Fruit fly (Drosophila melanogaster) whole organism, embryonic: ENCODE measurements around the gene Rab6.

Source experiments
- Antp ChIP-seq: fragments of 200-800 bp; sonication (Bioruptor generic); optimal IDR thresholded peaks from 3 replicates; lab custom pipeline; 2016; ENCODE audit warnings: missing biosample characterization, missing genetic modification characterization
- Atf-2 ChIP-seq: fragments of 200-800 bp; sonication (Bioruptor generic); optimal IDR thresholded peaks from 2 replicates; lab custom pipeline; 2016; ENCODE audit warnings: missing biosample characterization, missing genetic modification characterization
- Awh ChIP-seq: fragments of 200-800 bp; sonication (Bioruptor generic); IDR thresholded peaks from 2 replicates; pipeline ENCODE4, ENCODE4 v1.3.6; 2022; ENCODE audit warnings: missing biosample characterization, missing genetic modification characterization
- CG10274 ChIP-seq: fragments of 200-800 bp; sonication (Bioruptor generic); optimal IDR thresholded peaks from 3 replicates; lab custom pipeline; 2017; ENCODE audit warnings: missing biosample characterization, mild to moderate bottlenecking, missing genetic modification characterization
- CG10431 ChIP-seq: fragments of 200-800 bp; sonication (Bioruptor generic); optimal IDR thresholded peaks from 3 replicates; lab custom pipeline; 2018; ENCODE audit warnings: missing biosample characterization, mild to moderate bottlenecking, missing genetic modification characterization
- CG10565 ChIP-seq: fragments of 200-800 bp; sonication (Bioruptor generic); optimal IDR thresholded peaks from 3 replicates; lab custom pipeline; 2016; ENCODE audit warnings: missing biosample characterization, mild to moderate bottlenecking, missing genetic modification characterization
- CG10979 ChIP-seq: fragments of 200-800 bp; sonication (Bioruptor generic); optimal IDR thresholded peaks from 2 replicates; lab custom pipeline; 2018; ENCODE audit warnings: missing biosample characterization, mild to moderate bottlenecking, missing genetic modification characterization, moderate library complexity
- CG12236 ChIP-seq: fragments of 200-800 bp; sonication (Bioruptor generic); optimal IDR thresholded peaks from 2 replicates; lab custom pipeline; 2016; ENCODE audit warnings: missing biosample characterization, missing genetic modification characterization
- CG12391 ChIP-seq: fragments of 200-800 bp; sonication (Bioruptor generic); optimal IDR thresholded peaks from 3 replicates; lab custom pipeline; 2018; ENCODE audit warnings: missing biosample characterization, mild to moderate bottlenecking, missing genetic modification characterization, moderate library complexity
- CG13287 ChIP-seq: fragments of 200-800 bp; sonication (Bioruptor generic); IDR thresholded peaks from 2 replicates; pipeline ENCODE4 v1.3.6; 2022; ENCODE audit warnings: missing biosample characterization, missing genetic modification characterization; ENCODE audit not compliant: partially characterized antibody
- CG13424 ChIP-seq: fragments of 200-800 bp; sonication (Bioruptor generic); optimal IDR thresholded peaks from 2 replicates; lab custom pipeline; 2019; ENCODE audit warnings: missing biosample characterization, mild to moderate bottlenecking, missing genetic modification characterization, moderate library complexity
- CG15011 ChIP-seq: fragments of 200-800 bp; sonication (Bioruptor generic); optimal IDR thresholded peaks from 3 replicates; lab custom pipeline; 2018; ENCODE audit warnings: missing biosample characterization, mild to moderate bottlenecking, missing genetic modification characterization
- CG17186 ChIP-seq: fragments of 200-800 bp; sonication (Bioruptor generic); optimal IDR thresholded peaks from 3 replicates; lab custom pipeline; 2017; ENCODE audit warnings: missing biosample characterization, missing genetic modification reagents, missing genetic modification characterization
- CG18011 ChIP-seq: fragments of 200-800 bp; sonication (Bioruptor generic); optimal IDR thresholded peaks from 2 replicates; lab custom pipeline; 2017; ENCODE audit warnings: missing biosample characterization, missing genetic modification characterization, mild to moderate bottlenecking, moderate library complexity, missing genotype
- CG2199 ChIP-seq: fragments of 200-800 bp; sonication (Bioruptor generic); IDR thresholded peaks from 3 replicates; pipeline ENCODE4 v1.3.6; 2022; ENCODE audit warnings: missing biosample characterization, missing genetic modification characterization
- CG4730 ChIP-seq: fragments of 200-800 bp; sonication (Bioruptor generic); IDR thresholded peaks from 2 replicates; pipeline ENCODE4 v1.3.6; 2022; ENCODE audit warnings: missing biosample characterization, missing genetic modification characterization
- CG4820 ChIP-seq: fragments of 200-800 bp; sonication (Bioruptor generic); optimal IDR thresholded peaks from 3 replicates; lab custom pipeline; 2016; ENCODE audit warnings: missing biosample characterization, missing genetic modification characterization
- CG6683 ChIP-seq: fragments of 200-800 bp; sonication (Bioruptor generic); optimal IDR thresholded peaks from 2 replicates; lab custom pipeline; 2017; ENCODE audit warnings: missing biosample characterization, mild to moderate bottlenecking, missing genetic modification characterization, missing genetic modification reagents
- CG7786 ChIP-seq: fragments of 200-800 bp; sonication (Bioruptor generic); optimal IDR thresholded peaks from 2 replicates; lab custom pipeline; 2016; ENCODE audit warnings: missing biosample characterization, missing genetic modification characterization
- CG7987 ChIP-seq: fragments of 200-800 bp; sonication (Bioruptor generic); optimal IDR thresholded peaks from 2 replicates; lab custom pipeline; 2018; ENCODE audit warnings: missing biosample characterization, mild to moderate bottlenecking, missing genetic modification characterization, moderate library complexity
- Chrac-16 ChIP-seq: fragments of 200-800 bp; sonication (Bioruptor generic); optimal IDR thresholded peaks from 3 replicates; lab custom pipeline; 2016; ENCODE audit warnings: missing biosample characterization, missing genetic modification characterization
- CkIIα-i1 ChIP-seq: fragments of 200-800 bp; sonication (Bioruptor generic); IDR thresholded peaks from 2 replicates; pipeline ENCODE4 v1.3.6; 2022; ENCODE audit warnings: missing biosample characterization, missing genetic modification characterization
- CoRest ChIP-seq: fragments of 200-800 bp; sonication (Bioruptor generic); optimal IDR thresholded peaks from 3 replicates; lab custom pipeline; 2018; ENCODE audit warnings: missing biosample characterization, mild to moderate bottlenecking, missing genetic modification characterization, moderate library complexity
- HLH3B ChIP-seq: fragments of 200-800 bp; sonication (Bioruptor generic); IDR thresholded peaks from 2 replicates; pipeline ENCODE4 v1.3.6; 2022; ENCODE audit warnings: missing biosample characterization, missing genetic modification characterization
- NK7.1 ChIP-seq: fragments of 200-800 bp; sonication (Bioruptor generic); optimal IDR thresholded peaks from 3 replicates; lab custom pipeline; 2016; ENCODE audit warnings: missing biosample characterization, missing genetic modification characterization
- Nf-YC ChIP-seq: fragments of 200-800 bp; optimal IDR thresholded peaks from 3 replicates; lab custom pipeline; 2019; ENCODE audit warnings: missing biosample characterization, mild to moderate bottlenecking, missing genetic modification characterization, moderate library complexity
- Rfx ChIP-seq: fragments of 200-800 bp; sonication (Bioruptor generic); IDR thresholded peaks from 2 replicates; pipeline ENCODE4 v1.3.6; 2022; ENCODE audit warnings: missing biosample characterization, missing genetic modification characterization
- Sin3A ChIP-seq: fragments of >200 bp; optimal IDR thresholded peaks from 2 replicates; lab custom pipeline; 2018
- Spps ChIP-seq: fragments of 200-800 bp; sonication (Bioruptor generic); optimal IDR thresholded peaks from 2 replicates; lab custom pipeline; 2018; ENCODE audit warnings: missing biosample characterization, mild to moderate bottlenecking, missing genetic modification characterization
- Stat92E ChIP-seq, 3 experiments: fragments of >200 bp in 2 of 3; fragments of 200-800 bp in 1 of 3; sonication (Bioruptor generic) in 1 of 3; optimal IDR thresholded peaks; 2 replicates each; lab custom pipeline; 2017 to 2019; ENCODE audit warnings: missing biosample characterization in 3 of 3, missing genetic modification characterization in 3 of 3, mild to moderate bottlenecking in 1 of 3, moderate library complexity in 1 of 3
- cas ChIP-seq: fragments of 200-800 bp; sonication (Bioruptor generic); IDR thresholded peaks from 2 replicates; pipeline ENCODE4 v1.3.6; 2022; ENCODE audit warnings: missing biosample characterization, missing genetic modification characterization
- corto ChIP-seq: fragments of 200-800 bp; sonication (Bioruptor generic); optimal IDR thresholded peaks from 2 replicates; lab custom pipeline; 2016; ENCODE audit warnings: missing biosample characterization, mild to moderate bottlenecking, missing genetic modification characterization, moderate library complexity
- ewg ChIP-seq: fragments of 200-800 bp; sonication (Bioruptor generic); optimal IDR thresholded peaks from 3 replicates; lab custom pipeline; 2017; ENCODE audit warnings: mild to moderate bottlenecking, missing biosample characterization, missing genetic modification reagents, missing genetic modification characterization
- fd3F ChIP-seq: fragments of 200-800 bp; sonication (Bioruptor generic); optimal IDR thresholded peaks from 2 replicates; lab custom pipeline; 2018; ENCODE audit warnings: missing biosample characterization, mild to moderate bottlenecking, missing genetic modification characterization, moderate library complexity
- fu2 ChIP-seq: fragments of 200-800 bp; sonication (Bioruptor generic); optimal IDR thresholded peaks from 2 replicates; lab custom pipeline; 2016; ENCODE audit warnings: missing biosample characterization, missing genetic modification characterization
- grau ChIP-seq: fragments of 200-800 bp; optimal IDR thresholded peaks from 3 replicates; lab custom pipeline; 2019; ENCODE audit warnings: missing biosample characterization, mild to moderate bottlenecking, missing genetic modification characterization, moderate library complexity
- gsb ChIP-seq: fragments of 200-800 bp; sonication (Bioruptor generic); IDR thresholded peaks from 2 replicates; pipeline ENCODE4 v1.3.6; 2022; ENCODE audit warnings: missing biosample characterization, missing genetic modification characterization
- gsb-n ChIP-seq: fragments of 200-800 bp; sonication (Bioruptor generic); optimal IDR thresholded peaks from 3 replicates; lab custom pipeline; 2018; ENCODE audit warnings: missing biosample characterization, mild to moderate bottlenecking, missing genetic modification characterization
- lab ChIP-seq: fragments of 200-800 bp; sonication (Bioruptor generic); optimal IDR thresholded peaks from 3 replicates; lab custom pipeline; 2017; ENCODE audit warnings: missing biosample characterization, missing genetic modification characterization, mild to moderate bottlenecking, moderate library complexity, missing genetic modification reagents
- lmd ChIP-seq: fragments of 200-800 bp; sonication (Bioruptor generic); IDR thresholded peaks from 2 replicates; pipeline ENCODE4 v1.3.6; 2022; ENCODE audit warnings: missing biosample characterization, missing genetic modification characterization
- lov ChIP-seq, 2 experiments: fragments of 200-800 bp in 1 of 2; fragments of >200 bp in 1 of 2; sonication (Bioruptor generic) in 1 of 2; IDR thresholded peaks in 1 of 2; optimal IDR thresholded peaks in 1 of 2; 2 replicates in 1 of 2; 3 replicates in 1 of 2; pipeline versions ENCODE4 v1.3.6 to Lab custom; 2017 to 2022; ENCODE audit warnings: missing biosample characterization in 1 of 2, missing genetic modification characterization in 1 of 2
- luna ChIP-seq: fragments of 200-800 bp; sonication (Bioruptor generic); optimal IDR thresholded peaks from 2 replicates; lab custom pipeline; 2016; ENCODE audit warnings: missing biosample characterization, missing genetic modification characterization
- mirr ChIP-seq: fragments of 200-800 bp; sonication (Bioruptor generic); optimal IDR thresholded peaks from 3 replicates; lab custom pipeline; 2018; ENCODE audit warnings: missing biosample characterization, mild to moderate bottlenecking, missing genetic modification characterization
- nau ChIP-seq: fragments of 200-800 bp; sonication (Bioruptor generic); optimal IDR thresholded peaks from 3 replicates; lab custom pipeline; 2017; ENCODE audit warnings: missing biosample characterization, mild to moderate bottlenecking, missing genetic modification characterization, missing genetic modification reagents
- nerfin-2 ChIP-seq: fragments of 200-800 bp; sonication (Bioruptor generic); IDR thresholded peaks from 2 replicates; pipeline ENCODE4 v1.3.6; 2022; ENCODE audit warnings: missing biosample characterization, missing genetic modification characterization; ENCODE audit not compliant: partially characterized antibody
- ro ChIP-seq: fragments of 200-800 bp; sonication (Bioruptor generic); IDR thresholded peaks from 2 replicates; pipeline ENCODE4 v1.3.6; 2022; ENCODE audit warnings: missing biosample characterization, missing genetic modification characterization
- row ChIP-seq: fragments of 200-800 bp; sonication (Bioruptor generic); IDR thresholded peaks from 3 replicates; pipeline ENCODE4 v1.3.6; 2022; ENCODE audit warnings: missing biosample characterization, missing genetic modification characterization
- stwl ChIP-seq: fragments of 200-800 bp; sonication (Bioruptor generic); optimal IDR thresholded peaks from 3 replicates; lab custom pipeline; 2018; ENCODE audit warnings: missing biosample characterization, mild to moderate bottlenecking, missing genetic modification characterization, moderate library complexity
- twi ChIP-seq: fragments of 200-800 bp; optimal IDR thresholded peaks from 2 replicates; lab custom pipeline; 2019; ENCODE audit warnings: missing biosample characterization, mild to moderate bottlenecking, missing genetic modification characterization, moderate library complexity
- unpg ChIP-seq: fragments of 200-800 bp; sonication (Bioruptor generic); optimal IDR thresholded peaks from 3 replicates; lab custom pipeline; 2018; ENCODE audit warnings: missing biosample characterization, mild to moderate bottlenecking, missing genetic modification characterization, moderate library complexity
- wor ChIP-seq: fragments of 200-800 bp; sonication (Bioruptor generic); IDR thresholded peaks from 2 replicates; pipeline ENCODE4 v1.3.6; 2022; ENCODE audit warnings: missing biosample characterization, missing genetic modification characterization

Rab6 gene

DNA sequence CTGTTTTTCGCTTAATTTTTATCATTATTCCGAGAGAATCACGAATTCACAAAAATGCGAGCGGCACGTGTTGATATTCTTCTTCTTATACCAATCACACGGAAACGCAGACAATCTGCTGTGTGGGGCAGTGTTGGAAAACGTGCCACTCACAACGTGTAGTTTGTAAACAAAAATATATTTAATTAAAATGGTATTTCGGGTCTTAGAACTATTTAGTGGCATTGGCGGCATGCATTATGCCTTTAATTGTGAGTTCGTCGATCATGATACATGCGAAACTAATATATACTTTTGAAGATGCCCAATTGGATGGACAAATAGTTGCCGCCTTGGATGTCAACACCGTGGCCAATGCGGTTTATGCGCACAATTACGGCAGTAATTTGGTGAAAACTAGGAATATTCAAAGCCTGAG lies 12.5 kb downstream of the Rab6 start, which contains the start of the genes CG6712 and Mt2 (continued):
- TF ChIP-seq fd3F (GFP tag; lab: Kevin White, UChicago) = no peak
- TF ChIP-seq Nf-YC (tag; lab: Kevin White, UChicago) = no peak
- peak; percentile 37 for TF ChIP-seq fu2 (GFP tag; lab: Kevin White, UChicago)
- TF ChIP-seq mirr = no peak
- TF ChIP-seq Atf-2 (GFP tag; lab: Kevin White, UChicago) = no peak
- no peak for TF ChIP-seq corto (GFP tag; lab: Kevin White, UChicago)
- TF ChIP-seq HLH3B (GFP tag; lab: Robert Waterston, UW) = no peak
- TF ChIP-seq NK7.1 = no peak
- no peak for TF ChIP-seq CG18011
- 0 out of 3 replicates have a peak, but pooled peaks have one; percentile 17 for TF ChIP-seq row (GFP tag; lab: Robert Waterston, UW)
- TF ChIP-seq CoRest (tag; lab: Kevin White, UChicago) = no peak
- TF ChIP-seq Stat92E (GFP tag; optimal IDR thresholded peaks at IDR 0.05; lab: Kevin White, UChicago) = no peak
- no peak for TF ChIP-seq CkIIα-i1 (GFP tag; lab: Robert Waterston, UW)
- TF ChIP-seq luna (GFP tag; lab: Kevin White, UChicago) = no peak
- TF ChIP-seq CG17186 (GFP tag; lab: Kevin White, UChicago) = no peak
- TF ChIP-seq CG6683 = no peak
- no peak for TF ChIP-seq CG15011 (GFP tag; lab: Kevin White, UChicago)
- no peak for TF ChIP-seq Spps
- no peak for TF ChIP-seq Awh (GFP tag; lab: Robert Waterston, UW)
- TF ChIP-seq CG7786 = no peak
- TF ChIP-seq ro (GFP tag; lab: Robert Waterston, UW) = no peak
- no peak for TF ChIP-seq CG12391 (tag; lab: Kevin White, UChicago)
- TF ChIP-seq gsb (GFP tag; lab: Robert Waterston, UW) = no peak
- no peak for TF ChIP-seq lov (optimal IDR thresholded peaks at IDR 0.05; lab: Kevin White, UChicago)
- no peak for TF ChIP-seq lov (GFP tag; IDR thresholded peaks at IDR 0.05; lab: Robert Waterston, UW)
- peak; percentile 64 for TF ChIP-seq stwl (tag; lab: Kevin White, UChicago)
- TF ChIP-seq CG10979 (tag; lab: Kevin White, UChicago) = no peak
- peak; percentile 43 for TF ChIP-seq Sin3A (lab: Kevin White, UChicago)
- TF ChIP-seq nau = no peak
- no peak for TF ChIP-seq Chrac-16
- TF ChIP-seq lmd = no peak; the same call in 1 of the 2 replicates
- TF ChIP-seq Rfx (GFP tag; lab: Robert Waterston, UW) = peak; percentile 55
- TF ChIP-seq CG13424 (tag; lab: Kevin White, UChicago) = no peak
- TF ChIP-seq CG7987 (GFP tag; lab: Kevin White, UChicago) = peak; percentile 5
- TF ChIP-seq unpg = no peak
- TF ChIP-seq lab (GFP tag; lab: Kevin White, UChicago) = no peak
- no peak for TF ChIP-seq CG10565 (GFP tag; lab: Kevin White, UChicago)
- TF ChIP-seq twi = no peak
- no peak for TF ChIP-seq cas (GFP tag; lab: Robert Waterston, UW)
- no peak for TF ChIP-seq CG12236 (GFP tag; lab: Kevin White, UChicago)
- TF ChIP-seq nerfin-2 (GFP tag; lab: Robert Waterston, UW) = no peak
- TF ChIP-seq Antp = no peak
- no peak for TF ChIP-seq grau (tag; lab: Kevin White, UChicago)
- no peak for TF ChIP-seq CG10431 (GFP tag; lab: Kevin White, UChicago)
- TF ChIP-seq gsb-n (tag; lab: Kevin White, UChicago) = peak; percentile 37
- no peak for TF ChIP-seq CG2199 (GFP tag; lab: Robert Waterston, UW)
- TF ChIP-seq ewg (GFP tag; lab: Kevin White, UChicago) = no peak
- no peak for TF ChIP-seq CG4820
- no peak; the same call in 1 of the 2 replicates for TF ChIP-seq CG13287 (GFP tag; lab: Robert Waterston, UW)
- TF ChIP-seq CG10274 (GFP tag; lab: Kevin White, UChicago) = no peak
- no peak for TF ChIP-seq CG4730 (GFP tag; lab: Robert Waterston, UW)
- TF ChIP-seq wor = no peak
